Worm (Caenorhabditis elegans) whole organism, late embryonic: ENCODE data around the gene elb-1.

ENCODE experiments used
- C08G9.2 ChIP-seq: sonication (generic microtip); optimal IDR thresholded peaks from 2 replicates; lab custom pipeline; 2016; ENCODE audit warnings: mild to moderate bottlenecking, missing genetic modification characterization, moderate library complexity, missing compliant biosample characterization
- F13H6.1 ChIP-seq: sonication (generic microtip); optimal IDR thresholded peaks from 2 replicates; lab custom pipeline; 2016; ENCODE audit warnings: missing genetic modification characterization, missing compliant biosample characterization
- K02D7.2 ChIP-seq: sonication (generic microtip); optimal IDR thresholded peaks from 2 replicates; lab custom pipeline; 2017; ENCODE audit warnings: mild to moderate bottlenecking, missing genetic modification characterization, missing compliant biosample characterization
- K09A11.1 ChIP-seq: sonication (generic microtip); optimal IDR thresholded peaks from 2 replicates; lab custom pipeline; 2017; ENCODE audit warnings: antibody characterized with exemption, mild to moderate bottlenecking, missing genetic modification characterization, missing compliant biosample characterization; ENCODE audit not compliant: insufficient read depth
- T23F11.4 ChIP-seq: fragments of 200-800 bp; sonication (Bioruptor generic); optimal IDR thresholded peaks from 2 replicates; lab custom pipeline; 2018; ENCODE audit warnings: mild to moderate bottlenecking, missing genetic modification characterization, missing compliant biosample characterization
- ceh-14 ChIP-seq: sonication (generic microtip); optimal IDR thresholded peaks from 2 replicates; lab custom pipeline; 2016; ENCODE audit warnings: missing genotype, missing genetic modification characterization, missing compliant biosample characterization
- ceh-19 ChIP-seq: fragments of 200-800 bp; sonication (Bioruptor generic); optimal IDR thresholded peaks from 2 replicates; lab custom pipeline; 2018; ENCODE audit warnings: mild to moderate bottlenecking, missing genetic modification characterization, missing compliant biosample characterization
- ceh-22 ChIP-seq: sonication (generic microtip); optimal IDR thresholded peaks from 2 replicates; lab custom pipeline; 2017; ENCODE audit warnings: missing biosample characterization, missing genetic modification characterization
- ceh-30 ChIP-seq: fragments of 150-350 bp; optimal IDR thresholded peaks from 2 replicates; lab custom pipeline; 2014; ENCODE audit warnings: missing biosample characterization, missing genetic modification characterization
- ceh-31 ChIP-seq: sonication (generic microtip); optimal IDR thresholded peaks from 2 replicates; lab custom pipeline; 2016; ENCODE audit warnings: missing genetic modification characterization, missing compliant biosample characterization
- ceh-34 ChIP-seq: sonication (generic microtip); optimal IDR thresholded peaks from 2 replicates; lab custom pipeline; 2016; ENCODE audit warnings: mild to moderate bottlenecking, missing genetic modification characterization, missing compliant biosample characterization
- ceh-6 ChIP-seq: fragments of 200-800 bp; sonication (Bioruptor generic); optimal IDR thresholded peaks from 2 replicates; lab custom pipeline; 2018; ENCODE audit warnings: mild to moderate bottlenecking, missing genetic modification characterization, missing compliant biosample characterization
- dmd-4 ChIP-seq: sonication (generic microtip); optimal IDR thresholded peaks from 2 replicates; lab custom pipeline; 2016; ENCODE audit warnings: borderline replicate concordance, missing genetic modification characterization, missing compliant biosample characterization
- dve-1 ChIP-seq: sonication (generic microtip); optimal IDR thresholded peaks from 2 replicates; lab custom pipeline; 2017; ENCODE audit warnings: antibody characterized with exemption, mild to moderate bottlenecking, missing genetic modification characterization, missing compliant biosample characterization
- elt-2 ChIP-seq: sonication (generic microtip); optimal IDR thresholded peaks from 2 replicates; lab custom pipeline; 2016; ENCODE audit warnings: missing genetic modification reagents, missing genetic modification characterization, missing compliant biosample characterization
- fkh-10 ChIP-seq: fragments of 150-350 bp; optimal IDR thresholded peaks from 2 replicates; lab custom pipeline; 2014; ENCODE audit warnings: missing biosample characterization, missing genetic modification reagents, missing genetic modification characterization
- fkh-6 ChIP-seq: sonication (generic microtip); optimal IDR thresholded peaks from 2 replicates; lab custom pipeline; 2016; ENCODE audit warnings: missing genetic modification characterization, missing compliant biosample characterization
- gmeb-2 ChIP-seq: sonication (generic microtip); optimal IDR thresholded peaks from 2 replicates; lab custom pipeline; 2016; ENCODE audit warnings: missing genetic modification characterization, inconsistent platforms, missing compliant biosample characterization
- hlh-6 ChIP-seq: sonication (generic microtip); optimal IDR thresholded peaks from 2 replicates; lab custom pipeline; 2016; ENCODE audit warnings: missing genotype, missing genetic modification characterization, missing compliant biosample characterization
- lin-11 ChIP-seq: fragments of 200-800 bp; sonication (Bioruptor generic); optimal IDR thresholded peaks from 2 replicates; lab custom pipeline; 2018; ENCODE audit warnings: mild to moderate bottlenecking, missing genetic modification characterization, missing compliant biosample characterization
- madf-2 ChIP-seq: sonication (generic microtip); optimal IDR thresholded peaks from 2 replicates; lab custom pipeline; 2017; ENCODE audit warnings: missing genetic modification characterization, missing compliant biosample characterization
- mec-3 ChIP-seq: sonication (generic microtip); optimal IDR thresholded peaks from 2 replicates; lab custom pipeline; 2016; ENCODE audit warnings: borderline replicate concordance, missing genetic modification characterization, missing compliant biosample characterization
- nfya-1 ChIP-seq: sonication (generic microtip); optimal IDR thresholded peaks from 2 replicates; lab custom pipeline; 2017; ENCODE audit warnings: missing genetic modification characterization, mild to moderate bottlenecking, missing compliant biosample characterization, antibody characterized with exemption, moderate library complexity
- npax-4 ChIP-seq: sonication (generic microtip); optimal IDR thresholded peaks from 2 replicates; lab custom pipeline; 2016; ENCODE audit warnings: missing genetic modification characterization, missing compliant biosample characterization
- pag-3 ChIP-seq: sonication (generic microtip); optimal IDR thresholded peaks from 2 replicates; lab custom pipeline; 2016; ENCODE audit warnings: missing compliant biosample characterization, missing genetic modification characterization, borderline replicate concordance
- pax-1 ChIP-seq: fragments of 150-350 bp; optimal IDR thresholded peaks from 2 replicates; lab custom pipeline; 2014; ENCODE audit warnings: missing biosample characterization, missing genetic modification characterization
- pros-1 ChIP-seq: fragments of 150-350 bp; optimal IDR thresholded peaks from 2 replicates; lab custom pipeline; 2014; ENCODE audit warnings: missing biosample characterization, missing genetic modification reagents, missing genetic modification characterization
- rnt-1 ChIP-seq: sonication (generic microtip); optimal IDR thresholded peaks from 2 replicates; lab custom pipeline; 2016; ENCODE audit warnings: missing genetic modification characterization, missing compliant biosample characterization
- sdc-2 ChIP-seq: sonication (generic microtip); optimal IDR thresholded peaks from 2 replicates; lab custom pipeline; 2016; ENCODE audit warnings: missing genotype, missing genetic modification characterization, missing compliant biosample characterization
- sox-4 ChIP-seq: sonication (generic microtip); optimal IDR thresholded peaks from 2 replicates; lab custom pipeline; 2017; ENCODE audit warnings: mild to moderate bottlenecking, missing genetic modification characterization, inconsistent platforms, missing compliant biosample characterization
- syd-9 ChIP-seq: sonication (generic microtip); optimal IDR thresholded peaks from 2 replicates; lab custom pipeline; 2016; ENCODE audit warnings: mild to moderate bottlenecking, missing genetic modification characterization, moderate library complexity, missing compliant biosample characterization
- tbx-7 ChIP-seq: sonication (generic microtip); optimal IDR thresholded peaks from 2 replicates; lab custom pipeline; 2016; ENCODE audit warnings: missing genotype, missing genetic modification characterization, missing compliant biosample characterization
- unc-86 ChIP-seq: sonication (generic microtip); optimal IDR thresholded peaks from 2 replicates; lab custom pipeline; 2016; ENCODE audit warnings: missing genetic modification characterization, missing compliant biosample characterization
- zip-5 ChIP-seq: sonication (generic microtip); optimal IDR thresholded peaks from 2 replicates; lab custom pipeline; 2016; ENCODE audit warnings: missing genetic modification characterization, missing compliant biosample characterization
- ztf-16 ChIP-seq: sonication (generic microtip); optimal IDR thresholded peaks from 2 replicates; lab custom pipeline; 2017; ENCODE audit warnings: missing genetic modification characterization, missing compliant biosample characterization

The elb-1 gene

ce11 chrIII:11718548-11718947 lies 702 bp downstream of the elb-1 start, which contains the start of gene Y41C4A.9:
Gene Y41C4A.9 (minus strand): TSS chrIII:11718645.
- TF ChIP-seq gmeb-2 (tag; lab: Kevin White, UChicago) = no peak
- TF ChIP-seq lin-11 (tag; lab: Kevin White, UChicago) = no peak
- no peak for TF ChIP-seq sdc-2
- TF ChIP-seq ceh-22 = no peak
- TF ChIP-seq pax-1 (tag; lab: Kevin White, UChicago) = no peak
- no peak for TF ChIP-seq ceh-14 (tag; lab: Kevin White, UChicago)
- TF ChIP-seq unc-86 (tag; lab: Kevin White, UChicago) = no peak
- TF ChIP-seq rnt-1 (tag; lab: Kevin White, UChicago) = no peak
- no peak for TF ChIP-seq F13H6.1 (tag; lab: Kevin White, UChicago)
- no peak for TF ChIP-seq fkh-10 (GFP tag; lab: Kevin White, UChicago)
- TF ChIP-seq ceh-30 (tag; lab: Kevin White, UChicago) = no peak
- no peak for TF ChIP-seq K02D7.2 (tag; lab: Kevin White, UChicago)
- TF ChIP-seq syd-9 = no peak
- no peak for TF ChIP-seq ceh-19 (GFP tag; lab: Kevin White, UChicago)
- no peak for TF ChIP-seq mec-3 (tag; lab: Kevin White, UChicago)

DNA sequence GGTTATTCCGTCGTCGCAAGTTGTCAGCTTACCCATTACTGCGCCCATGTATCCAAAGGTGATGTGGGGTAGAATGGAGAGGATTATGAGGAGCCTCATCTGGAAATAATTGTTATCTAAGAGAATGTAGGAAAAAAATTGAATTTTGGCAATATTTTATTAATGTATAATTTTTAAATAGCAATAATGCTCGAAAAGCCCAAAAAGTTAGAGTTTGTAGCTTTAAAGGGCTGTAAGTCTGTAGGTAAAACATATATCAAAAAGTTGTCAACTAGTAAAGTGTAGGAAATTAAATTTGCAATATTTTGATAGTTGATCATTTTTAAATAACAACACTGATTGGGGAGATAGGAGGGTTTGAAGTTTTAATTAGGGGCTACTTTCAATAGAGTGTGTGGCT lies 10.5 kb downstream of the elb-1 start, which contains the start of gene Y41C4A.8:
TSS of gene Y41C4A.8 (minus strand) at position 101 of the 400 bp plus-strand sequence.
- no peak for TF ChIP-seq mec-3 (tag; lab: Kevin White, UChicago)
- TF ChIP-seq fkh-6 (tag; lab: Kevin White, UChicago) = no peak

DNA sequence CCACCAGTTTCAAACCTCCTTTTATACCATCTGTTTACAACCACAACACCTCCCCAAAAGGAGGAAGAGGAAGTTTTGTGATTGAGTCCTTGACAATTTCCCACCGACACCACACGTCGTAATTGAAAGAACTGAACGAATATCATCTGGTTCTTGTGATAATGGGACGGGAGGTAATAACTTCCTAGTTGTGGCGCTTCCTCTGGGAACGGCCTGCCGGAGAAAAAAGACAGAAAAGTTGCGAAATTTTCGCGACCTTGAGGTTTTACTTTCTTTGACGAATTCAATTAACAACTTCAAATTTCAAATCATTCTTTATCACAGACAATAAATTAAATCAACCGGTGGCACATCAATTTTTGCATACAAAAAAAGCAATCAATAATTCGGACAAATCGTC lies 12.6 kb downstream of the elb-1 start, which contains the start of gene col-96:
TSS of gene col-96 (minus strand) at position 101 of the 400 bp plus-strand sequence.
- TF ChIP-seq sox-4 (tag; lab: Kevin White, UChicago) (no peak), syd-9 (no peak), F13H6.1 (tag; lab: Kevin White, UChicago) (no peak), C08G9.2 (no peak), pros-1 (tag; lab: Kevin White, UChicago) (no peak), ceh-6 (GFP tag; lab: Kevin White, UChicago) (no peak), pag-3 (tag; lab: Kevin White, UChicago) (no peak), T23F11.4 (GFP tag; lab: Kevin White, UChicago) (no peak), fkh-6 (tag; lab: Kevin White, UChicago) (no peak), K02D7.2 (tag; lab: Kevin White, UChicago) (no peak), rnt-1 (tag; lab: Kevin White, UChicago) (no peak), K09A11.1 (tag; lab: Kevin White, UChicago) (no peak), hlh-6 (tag; lab: Kevin White, UChicago) (no peak), ceh-22 (no peak), dmd-4 (tag; lab: Kevin White, UChicago) (no peak), dve-1 (no peak), ztf-16 (tag; lab: Kevin White, UChicago) (no peak), sdc-2 (no peak)
- TF ChIP-seq, all 69 proteins: peak for 0

DNA sequence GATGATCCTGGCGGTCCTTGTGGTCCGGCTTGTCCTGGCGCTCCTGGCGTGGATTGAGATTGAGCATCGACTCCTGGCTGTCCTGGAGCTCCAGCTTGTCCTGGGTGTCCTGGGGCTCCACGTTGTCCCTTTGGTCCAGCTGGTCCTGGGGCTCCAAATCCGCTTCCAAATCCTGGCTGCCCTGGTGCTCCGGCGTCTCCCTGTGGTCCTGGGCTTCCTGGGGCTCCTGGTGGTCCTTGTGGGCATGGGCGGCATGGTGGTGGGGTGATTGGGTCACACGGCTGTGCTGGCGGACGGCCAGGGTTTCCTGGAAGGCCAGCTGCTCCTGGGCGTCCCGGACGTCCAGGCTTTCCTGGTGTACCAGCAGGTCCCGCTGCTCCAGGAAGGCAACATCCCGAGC lies 13.3 kb downstream of the elb-1 start:
- TF ChIP-seq tbx-7 (tag; lab: Kevin White, UChicago) (no peak), npax-4 (tag; lab: Kevin White, UChicago) (no peak), nfya-1 (no peak), madf-2 (tag; lab: Kevin White, UChicago) (no peak), ceh-31 (peak; percentile 6), zip-5 (tag; lab: Kevin White, UChicago) (no peak), ceh-14 (tag; lab: Kevin White, UChicago) (no peak), mec-3 (tag; lab: Kevin White, UChicago) (peak; percentile 21), F13H6.1 (tag; lab: Kevin White, UChicago) (no peak), hlh-6 (tag; lab: Kevin White, UChicago) (peak; percentile 8), elt-2 (tag; lab: Kevin White, UChicago) (no peak), ceh-34 (no peak)
- TF ChIP-seq, all 69 proteins: peak for 3
